Worm (Caenorhabditis elegans): ENCODE measurements around the gene T28F3.5.

T28F3.5 gene

DNA sequence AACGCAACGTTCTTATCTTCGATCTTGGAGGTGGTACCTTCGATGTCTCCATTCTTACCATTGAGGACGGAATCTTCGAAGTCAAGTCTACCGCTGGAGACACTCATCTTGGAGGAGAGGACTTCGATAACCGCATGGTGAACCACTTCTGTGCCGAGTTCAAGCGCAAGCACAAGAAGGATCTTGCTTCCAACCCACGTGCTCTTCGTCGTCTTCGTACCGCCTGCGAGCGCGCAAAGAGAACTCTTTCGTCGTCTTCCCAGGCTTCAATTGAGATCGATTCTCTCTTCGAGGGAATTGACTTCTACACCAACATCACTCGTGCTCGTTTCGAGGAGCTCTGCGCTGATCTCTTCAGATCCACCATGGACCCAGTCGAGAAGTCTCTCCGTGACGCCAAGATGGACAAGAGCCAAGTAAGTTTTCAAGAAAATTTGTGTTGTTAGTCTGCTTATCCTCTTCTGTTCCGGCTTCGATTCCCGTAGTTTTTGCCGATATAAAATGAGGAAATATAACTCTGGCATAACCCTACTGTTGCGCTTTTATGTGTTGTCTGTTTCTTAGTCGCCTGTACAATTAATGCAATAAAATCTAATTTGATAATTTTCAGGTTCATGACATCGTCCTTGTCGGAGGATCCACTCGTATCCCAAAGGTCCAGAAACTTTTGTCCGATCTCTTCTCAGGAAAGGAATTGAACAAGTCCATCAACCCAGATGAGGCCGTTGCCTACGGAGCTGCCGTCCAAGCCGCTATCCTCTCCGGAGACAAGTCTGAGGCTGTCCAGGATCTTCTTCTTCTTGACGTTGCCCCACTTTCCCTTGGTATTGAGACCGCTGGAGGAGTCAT is 14.8 kb upstream of the T28F3.5 start (continued):
- TF ChIP-seq F57C9.4 (tag; optimal IDR thresholded peaks at IDR 0.05) (no peak), tlf-1 (GFP tag; optimal IDR thresholded peaks at IDR 0.05) (no peak), ztf-18 (tag; optimal IDR thresholded peaks at IDR 0.05) (peak; percentile 20), repo-1 (tag; optimal IDR thresholded peaks at IDR 0.05) (no peak), rpc-1 (optimal IDR thresholded peaks at IDR 0.05) (no peak), rpc-1 (tag; optimal IDR thresholded peaks at IDR 0.05) (no peak), lsl-1 (GFP tag; optimal IDR thresholded peaks at IDR 0.05) (peak; percentile 37), nhr-90 (tag; optimal IDR thresholded peaks at IDR 0.05) (no peak), dpff-1 (tag; optimal IDR thresholded peaks at IDR 0.05) (no peak), rec-8 (tag; optimal IDR thresholded peaks at IDR 0.05) (no peak), Y79H2A.3 (GFP tag; conservative IDR thresholded peaks at IDR 0.05) (no peak), snpc-1.3 (tag; optimal IDR thresholded peaks at IDR 0.05; ENCODE audit: insufficient read depth) (no peak), ama-1 (optimal IDR thresholded peaks at IDR 0.05) (peak; percentile 22), ama-1 (GFP tag; optimal IDR thresholded peaks at IDR 0.05) (no peak), ztf-6 (GFP tag; IDR thresholded peaks at IDR 0.05) (no peak), attf-6 (GFP tag; IDR thresholded peaks at IDR 0.05) (peak; percentile 90), Y56A3A.18 (GFP tag; IDR thresholded peaks at IDR 0.05) (no peak), nfya-1 (tag; optimal IDR thresholded peaks at IDR 0.05; ENCODE audit: borderline replicate concordance, insufficient read depth) (no peak)

DNA sequence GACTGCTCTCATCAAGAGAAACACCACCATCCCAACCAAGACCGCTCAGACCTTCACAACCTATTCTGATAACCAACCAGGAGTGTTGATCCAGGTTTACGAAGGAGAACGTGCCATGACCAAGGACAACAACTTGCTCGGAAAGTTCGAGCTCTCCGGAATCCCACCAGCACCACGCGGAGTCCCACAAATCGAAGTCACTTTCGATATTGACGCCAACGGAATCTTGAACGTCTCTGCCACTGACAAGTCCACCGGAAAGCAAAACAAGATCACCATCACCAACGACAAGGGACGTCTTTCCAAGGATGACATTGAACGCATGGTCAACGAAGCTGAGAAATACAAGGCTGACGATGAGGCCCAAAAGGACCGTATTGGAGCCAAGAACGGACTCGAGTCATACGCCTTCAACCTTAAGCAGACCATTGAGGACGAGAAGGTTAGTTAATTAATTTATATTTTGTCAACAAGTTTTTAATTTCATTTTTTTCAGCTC is 14.1 kb upstream of the T28F3.5 start:
- TF ChIP-seq ama-1 (optimal IDR thresholded peaks at IDR 0.05) (peak; percentile 81), ama-1 (GFP tag; optimal IDR thresholded peaks at IDR 0.05) (no peak), dpff-1 (tag; optimal IDR thresholded peaks at IDR 0.05) (no peak), F57A8.1 (GFP tag; optimal IDR thresholded peaks at IDR 0.05) (peak; percentile 10), mcd-1 (GFP tag; IDR thresholded peaks at IDR 0.05) (0 out of 2 replicates have a peak, but pooled peaks have one; percentile 3), dox-1 (GFP tag; IDR thresholded peaks at IDR 0.05) (peak; percentile 2; the same call in 1 of the 2 replicates), nfyb-1 (GFP tag; IDR thresholded peaks at IDR 0.05) (peak; percentile 2; the same call in 1 of the 2 replicates), F49E8.2 (tag; optimal IDR thresholded peaks at IDR 0.05; ENCODE audit: insufficient read depth) (no peak), ekl-4 (GFP tag; IDR thresholded peaks at IDR 0.05) (0 out of 2 replicates have a peak, but pooled peaks have one; percentile 6), him-1 (tag; optimal IDR thresholded peaks at IDR 0.05) (no peak), aptf-3 (GFP tag; IDR thresholded peaks at IDR 0.05) (0 out of 2 replicates have a peak, but pooled peaks have one; percentile 1), madf-3 (GFP tag; IDR thresholded peaks at IDR 0.05) (peak; percentile 2; the same call in 1 of the 2 replicates), sptf-2 (GFP tag; optimal IDR thresholded peaks at IDR 0.05) (no peak)

DNA sequence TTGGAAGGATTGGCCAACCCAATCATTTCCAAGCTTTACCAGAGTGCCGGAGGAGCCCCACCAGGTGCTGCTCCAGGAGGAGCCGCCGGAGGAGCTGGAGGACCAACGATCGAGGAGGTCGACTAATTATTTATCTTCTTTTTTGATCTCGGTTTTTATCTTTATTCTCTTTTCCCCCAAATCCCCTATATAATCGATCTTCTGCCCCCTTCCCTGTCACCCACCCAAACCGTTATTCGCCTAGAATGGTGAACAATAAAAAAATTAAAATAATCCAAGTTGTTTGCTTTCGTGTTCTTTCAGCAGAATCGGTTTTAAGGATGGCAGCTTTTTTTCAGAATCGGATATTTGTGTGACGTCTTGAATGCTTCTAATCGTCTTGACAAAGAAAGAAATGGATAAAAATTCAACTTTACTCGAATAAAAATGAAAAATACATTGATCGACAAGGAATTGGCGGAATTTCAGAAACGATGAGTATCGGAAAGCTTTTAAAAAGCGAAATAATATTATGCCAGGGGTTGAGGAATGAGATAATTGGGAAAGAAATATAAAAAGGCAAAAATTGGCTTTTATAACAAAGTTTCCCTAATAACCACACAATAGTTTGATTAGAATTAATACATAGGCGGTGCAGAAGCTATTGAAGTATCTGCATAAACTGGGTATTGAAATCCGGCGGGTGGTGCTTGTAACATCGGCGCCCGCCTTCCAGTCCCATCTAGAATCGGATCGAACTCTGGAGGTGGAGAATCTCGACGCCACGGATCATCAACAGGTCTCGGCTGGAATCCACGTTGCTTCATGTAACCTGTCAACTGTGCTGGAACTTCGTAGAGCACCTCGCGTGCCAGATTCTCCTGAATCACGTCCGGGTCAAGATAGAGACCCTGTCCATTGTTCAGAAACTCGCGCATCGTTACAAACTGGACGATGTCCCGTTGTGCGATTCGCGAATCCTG is 13.2 kb upstream of the T28F3.5 start:
- TF ChIP-seq dpl-1 (GFP tag; optimal IDR thresholded peaks at IDR 0.05) (no peak), attf-5 (GFP tag; optimal IDR thresholded peaks at IDR 0.05) (peak; percentile 72), die-1 (tag; optimal IDR thresholded peaks at IDR 0.05) (peak; percentile 58), nfya-1 (tag; optimal IDR thresholded peaks at IDR 0.05; ENCODE audit: borderline replicate concordance, insufficient read depth) (no peak), B0336.3 (GFP tag; IDR thresholded peaks at IDR 0.05) (peak; percentile 96), mxl-1 (tag; optimal IDR thresholded peaks at IDR 0.05) (no peak), F37B4.10 (GFP tag; IDR thresholded peaks at IDR 0.05) (no peak), lsy-27 (tag; optimal IDR thresholded peaks at IDR 0.05; ENCODE audit: borderline replicate concordance, insufficient read depth) (no peak), mcd-1 (GFP tag; IDR thresholded peaks at IDR 0.05) (peak; percentile 63), madf-8 (GFP tag; conservative IDR thresholded peaks at IDR 0.05) (peak; percentile 23), cebp-2 (GFP tag; IDR thresholded peaks at IDR 0.05) (no peak), attf-6 (GFP tag; IDR thresholded peaks at IDR 0.05) (peak; percentile 97), nhr-90 (tag; optimal IDR thresholded peaks at IDR 0.05) (peak; percentile 35), him-1 (tag; optimal IDR thresholded peaks at IDR 0.05) (peak; percentile 67), chd-7 (tag; optimal IDR thresholded peaks at IDR 0.05) (peak; percentile 64), zim-3 (tag; optimal IDR thresholded peaks at IDR 0.05) (peak; percentile 88), attf-3 (GFP tag; conservative IDR thresholded peaks at IDR 0.05) (no peak), ekl-4 (GFP tag; IDR thresholded peaks at IDR 0.05) (peak; percentile 89), B0035.1 (tag; optimal IDR thresholded peaks at IDR 0.05) (peak; percentile 79)

All from whole organism, young adult.